Fruit fly (Drosophila melanogaster) whole organism, embryonic: ENCODE measurements around the gene flw.

ENCODE experiments used
- Abd-B ChIP-seq: fragments of 200-800 bp; sonication (Bioruptor generic); optimal IDR thresholded peaks from 2 replicates; lab custom pipeline; 2018; ENCODE audit warnings: missing biosample characterization, mild to moderate bottlenecking, missing genetic modification characterization, moderate library complexity
- Adf1 ChIP-seq: fragments of 200-800 bp; sonication (Bioruptor generic); IDR thresholded peaks from 2 replicates; pipeline ENCODE4 v1.3.6; 2022; ENCODE audit warnings: missing biosample characterization, missing genetic modification characterization
- Antp ChIP-seq: fragments of 200-800 bp; sonication (Bioruptor generic); optimal IDR thresholded peaks from 3 replicates; lab custom pipeline; 2016; ENCODE audit warnings: missing biosample characterization, missing genetic modification characterization
- CG10209 ChIP-seq: fragments of 200-800 bp; sonication (Bioruptor generic); optimal IDR thresholded peaks from 3 replicates; lab custom pipeline; 2017; ENCODE audit warnings: missing biosample characterization, mild to moderate bottlenecking, missing genetic modification characterization, missing genetic modification reagents
- CG10654 ChIP-seq: fragments of 200-800 bp; sonication (Bioruptor generic); optimal IDR thresholded peaks from 2 replicates; lab custom pipeline; 2016; ENCODE audit warnings: missing biosample characterization, missing genetic modification characterization
- CG11560 ChIP-seq: fragments of 200-800 bp; sonication (Bioruptor generic); IDR thresholded peaks from 3 replicates; pipeline ENCODE4 v1.3.6; 2022; ENCODE audit warnings: missing biosample characterization, missing genetic modification characterization
- CG12219 ChIP-seq: fragments of 200-800 bp; sonication (Bioruptor generic); optimal IDR thresholded peaks from 3 replicates; lab custom pipeline; 2018; ENCODE audit warnings: missing biosample characterization, mild to moderate bottlenecking, missing genetic modification characterization
- CG12391 ChIP-seq: fragments of 200-800 bp; sonication (Bioruptor generic); optimal IDR thresholded peaks from 3 replicates; lab custom pipeline; 2018; ENCODE audit warnings: missing biosample characterization, mild to moderate bottlenecking, missing genetic modification characterization, moderate library complexity
- CG12942 ChIP-seq: fragments of 200-800 bp; sonication (Bioruptor generic); optimal IDR thresholded peaks from 3 replicates; lab custom pipeline; 2016; ENCODE audit warnings: missing biosample characterization, missing genetic modification characterization
- CG13123 ChIP-seq: fragments of 200-800 bp; sonication (Bioruptor generic); optimal IDR thresholded peaks from 2 replicates; lab custom pipeline; 2016; ENCODE audit warnings: missing biosample characterization, missing genetic modification characterization
- CG13287 ChIP-seq: fragments of 200-800 bp; sonication (Bioruptor generic); IDR thresholded peaks from 2 replicates; pipeline ENCODE4 v1.3.6; 2022; ENCODE audit warnings: missing biosample characterization, missing genetic modification characterization; ENCODE audit not compliant: partially characterized antibody
- CG17328 ChIP-seq: fragments of 200-800 bp; sonication (Bioruptor generic); IDR thresholded peaks from 2 replicates; pipeline ENCODE4 v1.3.6; 2022; ENCODE audit warnings: missing biosample characterization, missing genetic modification characterization
- CG17802 ChIP-seq: fragments of 200-800 bp; sonication (Bioruptor generic); optimal IDR thresholded peaks from 2 replicates; lab custom pipeline; 2018; ENCODE audit warnings: missing biosample characterization, mild to moderate bottlenecking, missing genetic modification characterization, moderate library complexity
- CG18619 ChIP-seq: fragments of 200-800 bp; sonication (Bioruptor generic); optimal IDR thresholded peaks from 3 replicates; lab custom pipeline; 2017; ENCODE audit warnings: missing biosample characterization, mild to moderate bottlenecking, missing genetic modification characterization
- CG2116 ChIP-seq: fragments of 200-800 bp; sonication (Bioruptor generic); optimal IDR thresholded peaks from 3 replicates; lab custom pipeline; 2018; ENCODE audit warnings: missing biosample characterization, mild to moderate bottlenecking, missing genetic modification characterization
- CG2129 ChIP-seq: fragments of 200-800 bp; sonication (Bioruptor generic); IDR thresholded peaks from 2 replicates; pipeline ENCODE4 v1.3.6; 2022; ENCODE audit warnings: missing biosample characterization, missing genetic modification characterization; ENCODE audit not compliant: partially characterized antibody
- CG2678 ChIP-seq: fragments of 200-800 bp; sonication (Bioruptor generic); optimal IDR thresholded peaks from 3 replicates; lab custom pipeline; 2019; ENCODE audit warnings: missing biosample characterization, mild to moderate bottlenecking, missing genetic modification characterization, moderate library complexity
- CG2889 ChIP-seq: fragments of 200-800 bp; sonication (Bioruptor generic); IDR thresholded peaks from 3 replicates; pipeline ENCODE4 v1.3.6; 2022; ENCODE audit warnings: missing biosample characterization, missing genetic modification characterization
- CG33213 ChIP-seq: fragments of 200-800 bp; sonication (Bioruptor generic); optimal IDR thresholded peaks from 3 replicates; lab custom pipeline; 2016; ENCODE audit warnings: missing biosample characterization, missing genetic modification characterization
- CG42726 ChIP-seq: fragments of 200-800 bp; sonication (Bioruptor generic); IDR thresholded peaks from 2 replicates; pipeline ENCODE4 v1.3.6; 2022; ENCODE audit warnings: missing biosample characterization, missing genetic modification characterization; ENCODE audit not compliant: partially characterized antibody
- CG5245 ChIP-seq: fragments of 200-800 bp; sonication (Bioruptor generic); optimal IDR thresholded peaks from 3 replicates; lab custom pipeline; 2016; ENCODE audit warnings: missing biosample characterization, missing genetic modification characterization
- CG6791 ChIP-seq: fragments of 200-800 bp; sonication (Bioruptor generic); IDR thresholded peaks from 3 replicates; pipeline ENCODE4 v1.3.6; 2022; ENCODE audit warnings: missing biosample characterization, missing genetic modification characterization; ENCODE audit not compliant: partially characterized antibody
- CG6854 ChIP-seq: fragments of 200-800 bp; sonication (Bioruptor generic); optimal IDR thresholded peaks from 3 replicates; lab custom pipeline; 2017; ENCODE audit warnings: missing biosample characterization, mild to moderate bottlenecking, missing genetic modification characterization
- D ChIP-seq, 2 experiments: fragments of 200-800 bp in 1 of 2; fragments of >200 bp in 1 of 2; sonication (Bioruptor generic) in 1 of 2; optimal IDR thresholded peaks; 2 replicates in 1 of 2; 3 replicates in 1 of 2; lab custom pipeline; 2017; ENCODE audit warnings: mild to moderate bottlenecking in 1 of 2, missing biosample characterization in 1 of 2, missing genetic modification characterization in 1 of 2, missing genetic modification reagents in 1 of 2
- MESR4 ChIP-seq: fragments of 200-800 bp; sonication (Bioruptor generic); optimal IDR thresholded peaks from 2 replicates; lab custom pipeline; 2018; ENCODE audit warnings: missing biosample characterization, mild to moderate bottlenecking, missing genetic modification characterization, moderate library complexity
- Mrtf ChIP-seq: fragments of 200-800 bp; sonication (Bioruptor generic); IDR thresholded peaks from 3 replicates; pipeline ENCODE4 v1.3.6; 2022; ENCODE audit warnings: missing biosample characterization, missing genetic modification characterization
- Nf-YA ChIP-seq: fragments of 200-800 bp; sonication (Bioruptor generic); IDR thresholded peaks from 2 replicates; pipeline ENCODE4 v1.3.6; 2022; ENCODE audit warnings: missing biosample characterization, missing genetic modification characterization
- Opbp ChIP-seq: fragments of 200-800 bp; sonication (Bioruptor generic); IDR thresholded peaks from 3 replicates; pipeline ENCODE4 v1.3.6; 2022; ENCODE audit warnings: missing biosample characterization, missing genetic modification characterization; ENCODE audit not compliant: partially characterized antibody
- Ptx1 ChIP-seq: fragments of 200-800 bp; sonication (Bioruptor generic); IDR thresholded peaks from 2 replicates; pipeline ENCODE4 v1.3.6; 2022; ENCODE audit warnings: missing biosample characterization, missing genetic modification characterization
- Rfx ChIP-seq: fragments of 200-800 bp; sonication (Bioruptor generic); IDR thresholded peaks from 2 replicates; pipeline ENCODE4 v1.3.6; 2022; ENCODE audit warnings: missing biosample characterization, missing genetic modification characterization
- Spps ChIP-seq: fragments of 200-800 bp; sonication (Bioruptor generic); optimal IDR thresholded peaks from 2 replicates; lab custom pipeline; 2018; ENCODE audit warnings: missing biosample characterization, mild to moderate bottlenecking, missing genetic modification characterization
- Xbp1 ChIP-seq: fragments of 200-800 bp; sonication (Bioruptor generic); optimal IDR thresholded peaks from 3 replicates; lab custom pipeline; 2016; ENCODE audit warnings: missing biosample characterization, mild to moderate bottlenecking, missing genetic modification characterization
- Xrp1 ChIP-seq: fragments of 200-800 bp; sonication (Bioruptor generic); IDR thresholded peaks from 2 replicates; pipeline ENCODE4 v1.3.6; 2022; ENCODE audit warnings: missing biosample characterization, missing genetic modification characterization
- crp ChIP-seq, 2 experiments: fragments of 200-800 bp; sonication (Bioruptor generic); optimal IDR thresholded peaks; 2 replicates in 1 of 2; 3 replicates in 1 of 2; lab custom pipeline; 2017; ENCODE audit warnings: missing biosample characterization in 2 of 2, missing genetic modification characterization in 2 of 2, mild to moderate bottlenecking in 1 of 2, moderate library complexity in 1 of 2
- dmrt11E ChIP-seq: fragments of 200-800 bp; sonication (Bioruptor generic); optimal IDR thresholded peaks from 3 replicates; lab custom pipeline; 2018; ENCODE audit warnings: missing biosample characterization, mild to moderate bottlenecking, missing genetic modification characterization, moderate library complexity
- emc ChIP-seq: fragments of 200-800 bp; sonication (Bioruptor generic); optimal IDR thresholded peaks from 2 replicates; lab custom pipeline; 2016; ENCODE audit warnings: missing biosample characterization, missing genetic modification characterization
- gcm2 ChIP-seq: fragments of 200-800 bp; sonication (Bioruptor generic); optimal IDR thresholded peaks from 2 replicates; lab custom pipeline; 2016; ENCODE audit warnings: missing biosample characterization, missing genetic modification characterization
- gro ChIP-seq: fragments of 200-800 bp; sonication (Bioruptor generic); optimal IDR thresholded peaks from 2 replicates; lab custom pipeline; 2016; ENCODE audit warnings: missing biosample characterization, missing genetic modification characterization
- hbn ChIP-seq: fragments of 200-800 bp; sonication (Bioruptor generic); IDR thresholded peaks from 2 replicates; pipeline ENCODE4 v1.3.6; 2022; ENCODE audit warnings: missing biosample characterization, missing genetic modification characterization; ENCODE audit not compliant: partially characterized antibody
- inv ChIP-seq: fragments of 200-800 bp; sonication (Bioruptor generic); IDR thresholded peaks from 2 replicates; pipeline ENCODE4 v1.3.6; 2022; ENCODE audit warnings: missing biosample characterization, missing genetic modification characterization; ENCODE audit not compliant: partially characterized antibody
- jigr1 ChIP-seq: fragments of 200-800 bp; sonication (Bioruptor generic); IDR thresholded peaks from 3 replicates; pipeline ENCODE4 v1.3.6; 2022; ENCODE audit warnings: missing biosample characterization, missing genetic modification characterization
- nau ChIP-seq: fragments of 200-800 bp; sonication (Bioruptor generic); optimal IDR thresholded peaks from 3 replicates; lab custom pipeline; 2017; ENCODE audit warnings: missing biosample characterization, mild to moderate bottlenecking, missing genetic modification characterization, missing genetic modification reagents
- pfk ChIP-seq: fragments of 200-800 bp; sonication (Bioruptor generic); optimal IDR thresholded peaks from 2 replicates; lab custom pipeline; 2018; ENCODE audit warnings: missing biosample characterization, mild to moderate bottlenecking, missing genetic modification characterization, moderate library complexity
- repo ChIP-seq: fragments of 200-800 bp; sonication (Bioruptor generic); optimal IDR thresholded peaks from 2 replicates; lab custom pipeline; 2016; ENCODE audit warnings: missing biosample characterization, missing genetic modification characterization
- salm ChIP-seq: fragments of 200-800 bp; sonication (Bioruptor generic); optimal IDR thresholded peaks from 2 replicates; lab custom pipeline; 2018; ENCODE audit warnings: missing biosample characterization, mild to moderate bottlenecking, missing genetic modification characterization
- tin ChIP-seq: fragments of 200-800 bp; sonication (Bioruptor generic); optimal IDR thresholded peaks from 3 replicates; lab custom pipeline; 2016; ENCODE audit warnings: missing biosample characterization, missing genetic modification characterization
- tna ChIP-seq: fragments of 200-800 bp; sonication (Bioruptor generic); IDR thresholded peaks from 2 replicates; pipeline ENCODE4 v1.3.6; 2022; ENCODE audit warnings: missing biosample characterization, missing genetic modification characterization; ENCODE audit not compliant: partially characterized antibody
- trh ChIP-seq: fragments of 200-800 bp; sonication (Bioruptor generic); optimal IDR thresholded peaks from 2 replicates; lab custom pipeline; 2016; ENCODE audit warnings: missing biosample characterization, missing genetic modification characterization
- tx ChIP-seq: fragments of 200-800 bp; sonication (Bioruptor generic); optimal IDR thresholded peaks from 2 replicates; lab custom pipeline; 2016; ENCODE audit warnings: missing biosample characterization, missing genetic modification characterization
- vfl ChIP-seq: fragments of 200-800 bp; sonication (Bioruptor generic); optimal IDR thresholded peaks from 2 replicates; lab custom pipeline; 2016; ENCODE audit warnings: missing biosample characterization, missing genetic modification characterization

Gene flw

DNA sequence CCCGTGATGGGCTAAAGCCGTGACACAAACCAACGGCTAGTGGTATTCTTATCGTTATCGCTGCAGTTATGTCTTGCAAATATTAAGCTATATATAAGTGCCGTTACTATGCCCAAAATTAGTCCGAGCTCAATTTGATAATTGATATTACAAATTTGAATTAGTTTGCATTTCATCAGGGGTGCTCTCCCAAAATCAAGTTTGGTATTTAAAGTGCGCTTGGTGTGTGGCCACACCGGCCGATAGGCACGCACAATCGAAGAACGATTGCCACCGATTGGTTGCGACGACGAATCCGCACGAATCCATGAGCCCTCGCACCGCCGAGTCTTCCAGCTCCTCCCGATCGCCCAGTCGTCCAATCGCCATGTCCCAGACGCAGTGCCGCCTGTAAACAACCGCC is 18.0 kb upstream of the flw start, which contains the start of gene CG17841 (continued):
- TF ChIP-seq CG18619 (GFP tag; lab: Kevin White, UChicago) (no peak), CG13287 (GFP tag; lab: Robert Waterston, UW) (peak; percentile 58), CG5245 (GFP tag; lab: Kevin White, UChicago) (no peak), Mrtf (GFP tag; lab: Robert Waterston, UW) (no peak), CG2889 (no peak), CG2116 (GFP tag; lab: Kevin White, UChicago) (peak; percentile 89), repo (GFP tag; lab: Kevin White, UChicago) (no peak), inv (GFP tag; lab: Robert Waterston, UW) (no peak), vfl (GFP tag; lab: Kevin White, UChicago) (no peak), CG17802 (tag; lab: Kevin White, UChicago) (no peak), Antp (GFP tag; lab: Kevin White, UChicago) (no peak), tin (GFP tag; lab: Kevin White, UChicago) (no peak), trh (GFP tag; lab: Kevin White, UChicago) (no peak), jigr1 (GFP tag; lab: Robert Waterston, UW) (no peak), gcm2 (no peak), tna (GFP tag; lab: Robert Waterston, UW) (0 out of 2 replicates have a peak, but pooled peaks have one; percentile 12), CG12942 (GFP tag; lab: Kevin White, UChicago) (no peak), Abd-B (GFP tag; lab: Kevin White, UChicago) (no peak), Rfx (no peak), CG12219 (GFP tag; lab: Kevin White, UChicago) (no peak), Spps (tag; lab: Kevin White, UChicago) (no peak), nau (GFP tag; lab: Kevin White, UChicago) (no peak), Nf-YA (no peak), CG2129 (GFP tag; lab: Robert Waterston, UW) (no peak), CG13123 (no peak), Adf1 (GFP tag; lab: Robert Waterston, UW) (no peak), CG12391 (tag; lab: Kevin White, UChicago) (peak; percentile 15), crp (GFP tag; optimal IDR thresholded peaks at IDR 0.05; lab: Kevin White, UChicago) (peak in 1 of 2 experiments; percentile 11), dmrt11E (tag; lab: Kevin White, UChicago) (no peak), emc (GFP tag; lab: Kevin White, UChicago) (no peak), CG6791 (GFP tag; lab: Robert Waterston, UW) (peak; percentile 43; the same call in 1 of the 3 replicates), CG6854 (no peak), CG42726 (GFP tag; lab: Robert Waterston, UW) (no peak), D (optimal IDR thresholded peaks at IDR 0.05; lab: Kevin White, UChicago) (no peak), D (GFP tag; optimal IDR thresholded peaks at IDR 0.05; lab: Kevin White, UChicago) (no peak), CG10209 (GFP tag; lab: Kevin White, UChicago) (no peak), Xbp1 (no peak), Ptx1 (GFP tag; lab: Robert Waterston, UW) (no peak), CG11560 (peak; percentile 72; the same call in 2 of the 3 replicates), gro (GFP tag; lab: Kevin White, UChicago) (no peak), tx (GFP tag; lab: Kevin White, UChicago) (no peak), pfk (GFP tag; lab: Kevin White, UChicago) (no peak), salm (tag; lab: Kevin White, UChicago) (no peak), MESR4 (GFP tag; lab: Kevin White, UChicago) (peak; percentile 81), CG2678 (tag; lab: Kevin White, UChicago) (no peak), Xrp1 (no peak), hbn (0 out of 2 replicates have a peak, but pooled peaks have one; percentile 20), CG17328 (GFP tag; lab: Robert Waterston, UW) (no peak), CG10654 (GFP tag; lab: Kevin White, UChicago) (no peak), Opbp (0 out of 3 replicates have a peak, but pooled peaks have one; percentile 50), CG33213 (GFP tag; lab: Kevin White, UChicago) (peak; percentile 42)
